ENCODE assay signal across 1 fruit fly cellular context in the genomic region with DNA sequence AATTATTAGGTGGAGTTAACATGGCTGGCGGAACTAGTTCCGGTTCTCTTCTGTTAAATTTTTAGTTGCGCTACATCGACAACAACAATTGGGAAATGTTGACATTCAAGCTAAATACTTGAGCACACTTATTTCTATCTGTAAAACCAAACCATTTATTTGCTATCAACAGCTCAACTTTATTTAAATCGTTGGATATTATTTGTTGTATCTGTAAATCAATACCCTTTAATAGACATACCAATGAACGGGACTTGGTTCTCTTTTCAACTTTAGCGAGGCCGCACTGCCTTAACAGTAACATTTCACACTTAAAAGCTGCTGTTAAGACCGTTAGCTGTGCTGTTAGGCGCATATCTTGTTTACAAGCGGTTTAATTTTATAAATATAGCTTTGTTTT.
TF ChIP-seq lines count a peak whose summit lies in the region.

A gene (plus strand): TSS at position 295 of the 400 bp plus-strand sequence.

TF ChIP-seq in whole organism, embryonic, 481 proteins besides CTCF, POLR2A, EP300 and RAD21 (continued from another document and continues in another):
- TF ChIP-seq pho (GFP tag; optimal IDR thresholded peaks at IDR 0.05; lab: Kevin White, UChicago) = no peak
- TF ChIP-seq CG16779 (GFP tag; IDR thresholded peaks at IDR 0.05; lab: Robert Waterston, UW) = no peak
- peak; percentile 37 to 45 for TF ChIP-seq dpn (GFP tag; optimal IDR thresholded peaks at IDR 0.05; lab: Kevin White, UChicago)
- TF ChIP-seq Sin3A (optimal IDR thresholded peaks at IDR 0.05; lab: Kevin White, UChicago) = no peak
- peak; percentile 15 for TF ChIP-seq CHES-1-like (GFP tag; optimal IDR thresholded peaks at IDR 0.05; lab: Kevin White, UChicago)
- no peak for TF ChIP-seq toy (GFP tag; IDR thresholded peaks at IDR 0.05; lab: Robert Waterston, UW)
- TF ChIP-seq Chrac-16 (GFP tag; optimal IDR thresholded peaks at IDR 0.05; lab: Kevin White, UChicago) = peak; percentile 44
- no peak for TF ChIP-seq run (tag; optimal IDR thresholded peaks at IDR 0.05; lab: Kevin White, UChicago)
- TF ChIP-seq shn (GFP tag; optimal IDR thresholded peaks at IDR 0.05; lab: Kevin White, UChicago) = peak; percentile 38
- TF ChIP-seq bcd (GFP tag; optimal IDR thresholded peaks at IDR 0.05; lab: Kevin White, UChicago) = peak; percentile 20
- no peak for TF ChIP-seq dan (GFP tag; IDR thresholded peaks at IDR 0.05; lab: Robert Waterston, UW)
- TF ChIP-seq CG15514 (GFP tag; optimal IDR thresholded peaks at IDR 0.05; lab: Kevin White, UChicago) = peak; percentile 98
- TF ChIP-seq CG10147 (GFP tag; optimal IDR thresholded peaks at IDR 0.05; lab: Kevin White, UChicago) = peak; percentile 37
- peak; percentile 55 for TF ChIP-seq Fer1 (GFP tag; optimal IDR thresholded peaks at IDR 0.05; lab: Kevin White, UChicago)
- TF ChIP-seq CG18599 (GFP tag; optimal IDR thresholded peaks at IDR 0.05; lab: Kevin White, UChicago) = peak; percentile 62
- TF ChIP-seq Awh (GFP tag; IDR thresholded peaks at IDR 0.05; lab: Robert Waterston, UW) = no peak
- no peak for TF ChIP-seq CG11093 (GFP tag; IDR thresholded peaks at IDR 0.05; lab: Robert Waterston, UW)
- TF ChIP-seq CG17829 (tag; optimal IDR thresholded peaks at IDR 0.05; lab: Kevin White, UChicago) = peak; percentile 49
- TF ChIP-seq Sox100B (GFP tag; optimal IDR thresholded peaks at IDR 0.05; lab: Kevin White, UChicago) = peak; percentile 8
- TF ChIP-seq ash1 (GFP tag; optimal IDR thresholded peaks at IDR 0.05; lab: Kevin White, UChicago) = no peak
- TF ChIP-seq ken (GFP tag; IDR thresholded peaks at IDR 0.05; lab: Robert Waterston, UW) = no peak
- TF ChIP-seq pum (GFP tag; optimal IDR thresholded peaks at IDR 0.05; lab: Kevin White, UChicago) = peak; percentile 46
- TF ChIP-seq NfI (GFP tag; optimal IDR thresholded peaks at IDR 0.05; lab: Kevin White, UChicago) = peak; percentile 63
- peak; percentile 14 for TF ChIP-seq Hsf (GFP tag; optimal IDR thresholded peaks at IDR 0.05; lab: Kevin White, UChicago)
- no peak for TF ChIP-seq D19A (tag; optimal IDR thresholded peaks at IDR 0.05; lab: Kevin White, UChicago)
- no peak for TF ChIP-seq CG7963 (GFP tag; IDR thresholded peaks at IDR 0.05; lab: Robert Waterston, UW; ENCODE audit: partially characterized antibody)
- TF ChIP-seq CG4854 (GFP tag; optimal IDR thresholded peaks at IDR 0.05; lab: Kevin White, UChicago) = peak; percentile 8
- peak; percentile 32 for TF ChIP-seq CG10543 (GFP tag; optimal IDR thresholded peaks at IDR 0.05; lab: Kevin White, UChicago)
- TF ChIP-seq disco-r (GFP tag; optimal IDR thresholded peaks at IDR 0.05; lab: Kevin White, UChicago) = no peak
- TF ChIP-seq vvl (GFP tag; IDR thresholded peaks at IDR 0.05; lab: Robert Waterston, UW) = no peak; the same call in 1 of the 2 replicates
- no peak for TF ChIP-seq ato (GFP tag; IDR thresholded peaks at IDR 0.05; lab: Robert Waterston, UW; ENCODE audit: partially characterized antibody)
- TF ChIP-seq CG31441 (GFP tag; IDR thresholded peaks at IDR 0.05; lab: Robert Waterston, UW) = peak; percentile 33; the same call in 1 of the 2 replicates
- peak; percentile 87 for TF ChIP-seq Med (GFP tag; lab: Kevin White, UChicago)
- no peak for TF ChIP-seq zen (tag; optimal IDR thresholded peaks at IDR 0.05; lab: Kevin White, UChicago)
- peak; percentile 8 for TF ChIP-seq cwo (GFP tag; optimal IDR thresholded peaks at IDR 0.05; lab: Kevin White, UChicago)
- TF ChIP-seq tin (GFP tag; optimal IDR thresholded peaks at IDR 0.05; lab: Kevin White, UChicago) = peak; percentile 18
- TF ChIP-seq mld (GFP tag; IDR thresholded peaks at IDR 0.05; lab: Robert Waterston, UW; ENCODE audit: partially characterized antibody) = no peak
- 0 out of 3 replicates have a peak, but pooled peaks have one; percentile 23 for TF ChIP-seq Dbx (GFP tag; IDR thresholded peaks at IDR 0.05; lab: Robert Waterston, UW)
- TF ChIP-seq mam (GFP tag; optimal IDR thresholded peaks at IDR 0.05; lab: Kevin White, UChicago) = peak; percentile 59
- TF ChIP-seq Oaz (GFP tag; IDR thresholded peaks at IDR 0.05; lab: Robert Waterston, UW) = peak; percentile 42; the same call in 1 of the 2 replicates
- no peak for TF ChIP-seq Dad (GFP tag; optimal IDR thresholded peaks at IDR 0.05; lab: Kevin White, UChicago)
- no peak for TF ChIP-seq CG42726 (GFP tag; IDR thresholded peaks at IDR 0.05; lab: Robert Waterston, UW; ENCODE audit: partially characterized antibody)
- TF ChIP-seq CG15479 (GFP tag; optimal IDR thresholded peaks at IDR 0.05; lab: Kevin White, UChicago) = peak; percentile 29
- TF ChIP-seq ems (GFP tag; optimal IDR thresholded peaks at IDR 0.05; lab: Kevin White, UChicago) = peak; percentile 8
- peak; percentile 42 for TF ChIP-seq Nf-YC (tag; optimal IDR thresholded peaks at IDR 0.05; lab: Kevin White, UChicago)
- TF ChIP-seq tap (tag; optimal IDR thresholded peaks at IDR 0.05; lab: Kevin White, UChicago) = no peak
- TF ChIP-seq CG7745 (tag; optimal IDR thresholded peaks at IDR 0.05; lab: Kevin White, UChicago) = no peak
- TF ChIP-seq Ptx1 (GFP tag; IDR thresholded peaks at IDR 0.05; lab: Robert Waterston, UW) = no peak; the same call in none of the 2 replicates
- TF ChIP-seq CG7839 (tag; optimal IDR thresholded peaks at IDR 0.05; lab: Kevin White, UChicago) = peak; percentile 62
- no peak for TF ChIP-seq CG33213 (GFP tag; optimal IDR thresholded peaks at IDR 0.05; lab: Kevin White, UChicago)
- TF ChIP-seq Xrp1 (GFP tag; IDR thresholded peaks at IDR 0.05; lab: Robert Waterston, UW) = peak; percentile 41; the same call in 1 of the 2 replicates
- TF ChIP-seq chn (GFP tag; optimal IDR thresholded peaks at IDR 0.05; lab: Kevin White, UChicago) = peak; percentile 19
- peak; percentile 26 for TF ChIP-seq CG1602 (GFP tag; optimal IDR thresholded peaks at IDR 0.05; lab: Kevin White, UChicago)
- peak; percentile 36 for TF ChIP-seq CG18262 (tag; optimal IDR thresholded peaks at IDR 0.05; lab: Kevin White, UChicago)
- TF ChIP-seq Neu2 (GFP tag; optimal IDR thresholded peaks at IDR 0.05; lab: Kevin White, UChicago; ENCODE audit: borderline replicate concordance) = no peak
- TF ChIP-seq CG9817 (tag; optimal IDR thresholded peaks at IDR 0.05; lab: Kevin White, UChicago) = peak; percentile 40
- TF ChIP-seq Hr51 (GFP tag; optimal IDR thresholded peaks at IDR 0.05; lab: Kevin White, UChicago) = peak in 1 of 2 experiments; percentile 48
- TF ChIP-seq dm (GFP tag; optimal IDR thresholded peaks at IDR 0.05; lab: Kevin White, UChicago) = no peak
- TF ChIP-seq ind (GFP tag; optimal IDR thresholded peaks at IDR 0.05; lab: Kevin White, UChicago) = peak; percentile 51
- TF ChIP-seq CG17385 (GFP tag; optimal IDR thresholded peaks at IDR 0.05; lab: Kevin White, UChicago) = peak; percentile 50
- peak; percentile 16 for TF ChIP-seq CG10979 (tag; optimal IDR thresholded peaks at IDR 0.05; lab: Kevin White, UChicago)
- peak; percentile 23 for TF ChIP-seq CG4617 (GFP tag; optimal IDR thresholded peaks at IDR 0.05; lab: Kevin White, UChicago; ENCODE audit: borderline replicate concordance)
- peak; percentile 22 for TF ChIP-seq fd3F (GFP tag; optimal IDR thresholded peaks at IDR 0.05; lab: Kevin White, UChicago)
- TF ChIP-seq az2 (GFP tag; optimal IDR thresholded peaks at IDR 0.05; lab: Kevin White, UChicago) = peak; percentile 26
- TF ChIP-seq CG30403 (GFP tag; optimal IDR thresholded peaks at IDR 0.05; lab: Kevin White, UChicago) = peak; percentile 57
- peak; percentile 13 for TF ChIP-seq nom (GFP tag; optimal IDR thresholded peaks at IDR 0.05; lab: Kevin White, UChicago)
- TF ChIP-seq repo (GFP tag; optimal IDR thresholded peaks at IDR 0.05; lab: Kevin White, UChicago) = no peak
- TF ChIP-seq Gug (GFP tag; IDR thresholded peaks at IDR 0.05; lab: Robert Waterston, UW) = peak; percentile 35; the same call in 1 of the 4 replicates
- no peak for TF ChIP-seq CG11560 (tag; IDR thresholded peaks at IDR 0.05; lab: Robert Waterston, UW)
- peak; percentile 39 for TF ChIP-seq CG3281 (GFP tag; optimal IDR thresholded peaks at IDR 0.05; lab: Kevin White, UChicago)
- no peak for TF ChIP-seq CG6683 (GFP tag; optimal IDR thresholded peaks at IDR 0.05; lab: Kevin White, UChicago)
- no peak for TF ChIP-seq CG1024 (GFP tag; IDR thresholded peaks at IDR 0.05; lab: Robert Waterston, UW)
- TF ChIP-seq prd (optimal IDR thresholded peaks at IDR 0.05; lab: Kevin White, UChicago) = no peak
- TF ChIP-seq prd (GFP tag; IDR thresholded peaks at IDR 0.05; lab: Robert Waterston, UW) = peak; percentile 67
- peak; percentile 31 for TF ChIP-seq CG6254 (GFP tag; optimal IDR thresholded peaks at IDR 0.05; lab: Kevin White, UChicago)
- peak; percentile 5 for TF ChIP-seq nerfin-1 (tag; optimal IDR thresholded peaks at IDR 0.05; lab: Kevin White, UChicago)
- peak; percentile 40 for TF ChIP-seq E2f1 (GFP tag; IDR thresholded peaks at IDR 0.05; lab: Robert Waterston, UW)
- TF ChIP-seq chm (GFP tag; IDR thresholded peaks at IDR 0.05; lab: Robert Waterston, UW) = no peak
- no peak for TF ChIP-seq grn (GFP tag; optimal IDR thresholded peaks at IDR 0.05; lab: Kevin White, UChicago)
- 0 out of 2 replicates have a peak, but pooled peaks have one; percentile 20 for TF ChIP-seq gsb (GFP tag; IDR thresholded peaks at IDR 0.05; lab: Robert Waterston, UW)
- TF ChIP-seq exex (tag; optimal IDR thresholded peaks at IDR 0.05; lab: Kevin White, UChicago) = peak; percentile 28
- no peak for TF ChIP-seq kah (GFP tag; optimal IDR thresholded peaks at IDR 0.05; lab: Kevin White, UChicago)
- peak; percentile 32 for TF ChIP-seq CG9609 (GFP tag; optimal IDR thresholded peaks at IDR 0.05; lab: Kevin White, UChicago)
- peak; percentile 18 for TF ChIP-seq CG8924 (tag; optimal IDR thresholded peaks at IDR 0.05; lab: Kevin White, UChicago)
- peak; percentile 14 for TF ChIP-seq CG10267 (tag; optimal IDR thresholded peaks at IDR 0.05; lab: Kevin White, UChicago)
- peak; percentile 71 for TF ChIP-seq gem (tag; optimal IDR thresholded peaks at IDR 0.05; lab: Kevin White, UChicago)
- no peak for TF ChIP-seq CG10462 (GFP tag; optimal IDR thresholded peaks at IDR 0.05; lab: Kevin White, UChicago)
- TF ChIP-seq B-H1 (GFP tag; IDR thresholded peaks at IDR 0.05; lab: Robert Waterston, UW) = 0 out of 3 replicates have a peak, but pooled peaks have one; percentile 20
- TF ChIP-seq dmrt99B (tag; optimal IDR thresholded peaks at IDR 0.05; lab: Kevin White, UChicago) = peak; percentile 40
- TF ChIP-seq caup (GFP tag; optimal IDR thresholded peaks at IDR 0.05; lab: Kevin White, UChicago; ENCODE audit: severe bottlenecking) = no peak
- TF ChIP-seq hkb (optimal IDR thresholded peaks at IDR 0.05; lab: Kevin White, UChicago) = no peak
- peak; percentile 53 for TF ChIP-seq hkb (GFP tag; IDR thresholded peaks at IDR 0.05; lab: Robert Waterston, UW)
- TF ChIP-seq TFAM (GFP tag; optimal IDR thresholded peaks at IDR 0.05; lab: Kevin White, UChicago) = no peak
- peak; percentile 6 for TF ChIP-seq CG13624 (GFP tag; optimal IDR thresholded peaks at IDR 0.05; lab: Kevin White, UChicago)
- TF ChIP-seq stwl (tag; optimal IDR thresholded peaks at IDR 0.05; lab: Kevin White, UChicago) = no peak
- peak; percentile 24; the same call in 1 of the 3 replicates for TF ChIP-seq Mrtf (GFP tag; IDR thresholded peaks at IDR 0.05; lab: Robert Waterston, UW)
- no peak for TF ChIP-seq CG7928 (GFP tag; optimal IDR thresholded peaks at IDR 0.05; lab: Kevin White, UChicago)
- no peak for TF ChIP-seq dimm (GFP tag; IDR thresholded peaks at IDR 0.05; lab: Robert Waterston, UW)
- peak; percentile 72 for TF ChIP-seq lilli (GFP tag; optimal IDR thresholded peaks at IDR 0.05; lab: Kevin White, UChicago)
- TF ChIP-seq lola (GFP tag; optimal IDR thresholded peaks at IDR 0.05; lab: Kevin White, UChicago) = peak in 1 of 3 experiments; percentile 27
- no peak for TF ChIP-seq maf-S (GFP tag; optimal IDR thresholded peaks at IDR 0.05; lab: Kevin White, UChicago)
- no peak for TF ChIP-seq CG6175 (GFP tag; IDR thresholded peaks at IDR 0.05; lab: Robert Waterston, UW)
- peak; percentile 56 for TF ChIP-seq zfh2 (GFP tag; optimal IDR thresholded peaks at IDR 0.05; lab: Kevin White, UChicago)
- TF ChIP-seq CG12659 (GFP tag; optimal IDR thresholded peaks at IDR 0.05; lab: Kevin White, UChicago) = peak; percentile 48
- peak; percentile 69 for TF ChIP-seq Rfx (GFP tag; IDR thresholded peaks at IDR 0.05; lab: Robert Waterston, UW)
- no peak for TF ChIP-seq CkIIα-i1 (GFP tag; IDR thresholded peaks at IDR 0.05; lab: Robert Waterston, UW)
- no peak for TF ChIP-seq CG11085 (GFP tag; IDR thresholded peaks at IDR 0.05; lab: Robert Waterston, UW)
- peak; percentile 68; the same call in 2 of the 3 replicates for TF ChIP-seq dysf (GFP tag; IDR thresholded peaks at IDR 0.05; lab: Robert Waterston, UW)
- peak; percentile 63 for TF ChIP-seq CoRest (tag; optimal IDR thresholded peaks at IDR 0.05; lab: Kevin White, UChicago)
- TF ChIP-seq Trl (optimal IDR thresholded peaks at IDR 0.05; lab: Kevin White, UChicago) = no peak
- peak; percentile 39 for TF ChIP-seq Trl (GFP tag; optimal IDR thresholded peaks at IDR 0.05; lab: Kevin White, UChicago)
- TF ChIP-seq Nf-YA (GFP tag; IDR thresholded peaks at IDR 0.05; lab: Robert Waterston, UW) = no peak
- peak; percentile 11 for TF ChIP-seq jumu (GFP tag; optimal IDR thresholded peaks at IDR 0.05; lab: Kevin White, UChicago)
- TF ChIP-seq onecut (GFP tag; IDR thresholded peaks at IDR 0.05; lab: Robert Waterston, UW) = peak; percentile 32; the same call in 1 of the 2 replicates
- TF ChIP-seq fd96Cb (tag; optimal IDR thresholded peaks at IDR 0.05; lab: Kevin White, UChicago) = peak; percentile 37
- no peak for TF ChIP-seq CG18764 (GFP tag; optimal IDR thresholded peaks at IDR 0.05; lab: Kevin White, UChicago)
- no peak for TF ChIP-seq CG9797 (GFP tag; optimal IDR thresholded peaks at IDR 0.05; lab: Kevin White, UChicago)
- TF ChIP-seq CrebB (tag; optimal IDR thresholded peaks at IDR 0.05; lab: Kevin White, UChicago) = no peak
- TF ChIP-seq CG17568 (GFP tag; optimal IDR thresholded peaks at IDR 0.05; lab: Kevin White, UChicago) = no peak
- no peak for TF ChIP-seq CG12299 (tag; optimal IDR thresholded peaks at IDR 0.05; lab: Kevin White, UChicago)
- peak; percentile 37 for TF ChIP-seq Ets65A (GFP tag; lab: Kevin White, UChicago)
- TF ChIP-seq CG4424 (GFP tag; optimal IDR thresholded peaks at IDR 0.05; lab: Kevin White, UChicago) = peak; percentile 23
- peak; percentile 25 for TF ChIP-seq bab2 (GFP tag; optimal IDR thresholded peaks at IDR 0.05; lab: Kevin White, UChicago)
- TF ChIP-seq Atf6 (GFP tag; IDR thresholded peaks at IDR 0.05; lab: Robert Waterston, UW) = 0 out of 2 replicates have a peak, but pooled peaks have one; percentile 29
- peak; percentile 65 for TF ChIP-seq CG2678 (tag; optimal IDR thresholded peaks at IDR 0.05; lab: Kevin White, UChicago)
- TF ChIP-seq odd (GFP tag; optimal IDR thresholded peaks at IDR 0.05; lab: Kevin White, UChicago) = no peak
